Worm (Caenorhabditis elegans) whole organism, L1 larva: ENCODE data around the gene Y66A7A.4.

Source experiments
- ama-1 ChIP-seq: fragments of 150-350 bp; optimal IDR thresholded peaks from 2 replicates; lab custom pipeline; 2014
- ceh-90 ChIP-seq: sonication (generic microtip); optimal IDR thresholded peaks from 2 replicates; lab custom pipeline; 2016; ENCODE audit warnings: missing genetic modification characterization, missing compliant biosample characterization
- nhr-237 ChIP-seq: fragments of 150-350 bp; optimal IDR thresholded peaks from 2 replicates; lab custom pipeline; 2014; ENCODE audit warnings: missing biosample characterization, missing genetic modification characterization
- nhr-76 ChIP-seq: sonication (generic microtip); optimal IDR thresholded peaks from 2 replicates; lab custom pipeline; 2017; ENCODE audit warnings: missing biosample characterization, missing genetic modification characterization
- unc-130 ChIP-seq: fragments of 150-350 bp; optimal IDR thresholded peaks from 2 replicates; lab custom pipeline; 2017; ENCODE audit warnings: missing biosample characterization, missing genetic modification characterization, inconsistent platforms

DNA sequence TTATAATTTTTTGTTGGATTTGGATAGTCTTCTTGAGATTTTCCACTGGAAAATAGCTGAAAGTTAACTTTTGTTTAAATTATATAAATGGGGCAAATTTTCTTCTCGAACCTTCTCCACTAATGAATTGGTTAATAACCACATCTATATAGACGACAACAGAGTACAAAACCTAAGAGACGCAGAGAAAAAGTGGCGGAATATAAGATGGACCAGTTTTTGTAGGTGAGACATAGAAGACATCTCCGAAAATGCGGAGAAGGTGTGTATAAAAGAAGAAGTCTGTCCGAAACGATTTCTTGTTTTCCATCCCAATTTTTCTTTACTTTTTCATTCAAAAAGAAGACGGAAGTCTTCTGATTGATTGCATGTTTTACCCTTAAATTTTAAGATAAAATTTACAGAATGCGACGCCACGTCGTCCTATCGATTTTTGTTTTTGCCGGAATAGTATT, 12.5 kb downstream of the Y66A7A.4 start, which contains the start of gene gly-8:
- TF ChIP-seq ama-1 (lab: Kevin White, UChicago): no peak
- no peak for TF ChIP-seq unc-130 (tag; lab: Kevin White, UChicago)
- no peak for TF ChIP-seq nhr-237
- TF ChIP-seq ceh-90 (tag; lab: Kevin White, UChicago): no peak
- TF ChIP-seq nhr-76 (tag; lab: Kevin White, UChicago): no peak
